Worm (Caenorhabditis elegans) whole organism, young adult: Measurements from ENCODE around the gene Y59H11AM.4.
"Not testable (repeated sequence)": the region's sequence is repeated elsewhere in the genome, so short reads cannot be mapped to it uniquely, and the experiment has no call there.

Experiments
- ama-1 ChIP-seq, 3 experiments: fragments of 150-350 bp in 1 of 3; sonication (generic microtip) in 2 of 3; optimal IDR thresholded peaks; 2 replicates each; lab custom pipeline; 2014 to 2018; ENCODE audit warnings: missing biosample characterization in 2 of 3, missing genetic modification characterization in 2 of 3, missing genetic modification reagents in 2 of 3
- lin-54 ChIP-seq: fragments of 200-800 bp; sonication (Bioruptor generic); optimal IDR thresholded peaks from 2 replicates; lab custom pipeline; 2018; ENCODE audit warnings: mild to moderate bottlenecking, missing genetic modification characterization, missing compliant biosample characterization
- nfyb-1 ChIP-seq: fragments of 200-800 bp; sonication (Bioruptor generic); IDR thresholded peaks from 2 replicates; pipeline ENCODE4 v1.3.6; 2022; ENCODE audit warnings: missing genetic modification reagents, missing genetic modification characterization, missing compliant biosample characterization
- ztf-25 ChIP-seq: fragments of 200-800 bp; sonication (Bioruptor generic); IDR thresholded peaks from 2 replicates; pipeline ENCODE4 v1.3.6; 2022; ENCODE audit warnings: missing genetic modification reagents, missing genetic modification characterization, missing compliant biosample characterization
- ztf-3 ChIP-seq: fragments of 200-800 bp; sonication (Bioruptor generic); optimal IDR thresholded peaks from 2 replicates; lab custom pipeline; 2018; ENCODE audit warnings: mild to moderate bottlenecking, missing genetic modification characterization, missing compliant biosample characterization

- TF ChIP-seq lin-54 (GFP tag; lab: Kevin White, UChicago); nfyb-1 (GFP tag; lab: Robert Waterston, UW); ztf-3 (GFP tag; lab: Kevin White, UChicago); ama-1 (optimal IDR thresholded peaks at IDR 0.05; lab: Kevin White, UChicago); ama-1 (GFP tag; optimal IDR thresholded peaks at IDR 0.05; lab: Kevin White, UChicago); ztf-25 (GFP tag; lab: Robert Waterston, UW): not testable (repeated sequence)
Observed at ce11 chrIV:8607468-8607867, 37.3 kb upstream of the Y59H11AM.4 start.
